Worm (Caenorhabditis elegans): ENCODE results near the gene col-102.

DNA sequence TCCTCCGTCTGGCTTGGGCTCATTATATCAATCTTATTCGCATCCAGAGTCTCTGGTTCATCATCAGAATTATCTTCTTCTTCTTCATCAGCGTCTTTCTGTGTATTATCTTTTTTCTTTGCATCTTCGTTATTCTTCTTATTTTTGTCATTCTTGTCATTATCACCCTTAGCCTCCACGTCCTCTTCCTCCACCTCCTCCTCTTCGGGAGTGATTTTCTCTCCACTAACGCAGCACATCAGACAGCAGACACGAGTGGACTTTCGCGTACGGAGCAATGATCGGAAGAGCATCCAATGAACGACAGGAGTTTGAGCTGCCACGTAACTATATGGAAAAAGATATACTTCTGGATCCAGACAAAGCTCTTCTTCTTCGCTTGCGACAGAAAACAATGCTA is 20.2 kb upstream of the col-102 start:
- TF ChIP-seq unc-62 (GFP tag; optimal IDR thresholded peaks at IDR 0.05) (no peak), blmp-1 (tag; optimal IDR thresholded peaks at IDR 0.05) (no peak), nhr-237 (tag; optimal IDR thresholded peaks at IDR 0.05) (no peak), nhr-2 (tag; optimal IDR thresholded peaks at IDR 0.05) (no peak), lsy-2 (tag; optimal IDR thresholded peaks at IDR 0.05) (no peak), snpc-4 (tag; optimal IDR thresholded peaks at IDR 0.05) (no peak), sptf-1 (tag; optimal IDR thresholded peaks at IDR 0.05) (no peak), ces-1 (GFP tag; optimal IDR thresholded peaks at IDR 0.05) (no peak), mab-5 (tag; optimal IDR thresholded peaks at IDR 0.05) (no peak), nhr-76 (tag; optimal IDR thresholded peaks at IDR 0.05) (no peak), nhr-28 (tag; optimal IDR thresholded peaks at IDR 0.05) (no peak), unc-39 (tag; optimal IDR thresholded peaks at IDR 0.05) (no peak), elt-1 (tag; optimal IDR thresholded peaks at IDR 0.05; ENCODE audit: borderline replicate concordance, insufficient read depth) (no peak)

All from whole organism, mixed stage, embryonic.